Fruit fly (Drosophila melanogaster) whole organism, embryonic: Measurements from ENCODE around the gene CG13239.
A peak's percentile ranks its signal among the peaks of the same experiment; 100 is the strongest.

Experiments
- Adf1 ChIP-seq: fragments of 200-800 bp; sonication (Bioruptor generic); IDR thresholded peaks from 2 replicates; pipeline ENCODE4 v1.3.6; 2022; ENCODE audit warnings: missing biosample characterization, missing genetic modification characterization
- Bdp1 ChIP-seq: fragments of 200-800 bp; sonication (Bioruptor generic); optimal IDR thresholded peaks from 3 replicates; lab custom pipeline; 2016; ENCODE audit warnings: missing biosample characterization, missing genetic modification characterization
- CG10147 ChIP-seq: fragments of 200-800 bp; sonication (Bioruptor generic); optimal IDR thresholded peaks from 2 replicates; lab custom pipeline; 2019; ENCODE audit warnings: missing biosample characterization, mild to moderate bottlenecking, missing genetic modification characterization, moderate library complexity
- CG10543 ChIP-seq: fragments of 200-800 bp; sonication (Bioruptor generic); optimal IDR thresholded peaks from 3 replicates; lab custom pipeline; 2017; ENCODE audit warnings: missing biosample characterization, mild to moderate bottlenecking, missing genetic modification characterization, moderate library complexity
- CG11247 ChIP-seq: fragments of 200-800 bp; sonication (Bioruptor generic); IDR thresholded peaks from 2 replicates; pipeline ENCODE4 v1.3.6; 2022; ENCODE audit warnings: missing biosample characterization, missing genetic modification characterization
- CG11695 ChIP-seq: fragments of 200-800 bp; sonication (Bioruptor generic); IDR thresholded peaks from 3 replicates; pipeline ENCODE4 v1.3.6; 2022; ENCODE audit warnings: missing biosample characterization, missing genetic modification characterization
- CG16779 ChIP-seq: fragments of 200-800 bp; sonication (Bioruptor generic); IDR thresholded peaks from 2 replicates; pipeline ENCODE4 v1.3.6; 2022; ENCODE audit warnings: missing biosample characterization, missing genetic modification characterization
- CG16815 ChIP-seq: fragments of 200-800 bp; sonication (Bioruptor generic); optimal IDR thresholded peaks from 3 replicates; lab custom pipeline; 2017; ENCODE audit warnings: missing biosample characterization, mild to moderate bottlenecking, missing genetic modification characterization
- CG17568 ChIP-seq: fragments of 200-800 bp; sonication (Bioruptor generic); optimal IDR thresholded peaks from 2 replicates; lab custom pipeline; 2018; ENCODE audit warnings: missing biosample characterization, mild to moderate bottlenecking, missing genetic modification characterization, moderate library complexity
- CG18619 ChIP-seq: fragments of 200-800 bp; sonication (Bioruptor generic); optimal IDR thresholded peaks from 3 replicates; lab custom pipeline; 2017; ENCODE audit warnings: missing biosample characterization, mild to moderate bottlenecking, missing genetic modification characterization
- CG2120 ChIP-seq: fragments of 200-800 bp; sonication (Bioruptor generic); optimal IDR thresholded peaks from 3 replicates; lab custom pipeline; 2016; ENCODE audit warnings: missing biosample characterization, missing genetic modification characterization
- CG2889 ChIP-seq: fragments of 200-800 bp; sonication (Bioruptor generic); IDR thresholded peaks from 3 replicates; pipeline ENCODE4 v1.3.6; 2022; ENCODE audit warnings: missing biosample characterization, missing genetic modification characterization
- CG30403 ChIP-seq: fragments of 200-800 bp; sonication (Bioruptor generic); optimal IDR thresholded peaks from 3 replicates; lab custom pipeline; 2016; ENCODE audit warnings: missing biosample characterization, missing genetic modification characterization
- CG30431 ChIP-seq: fragments of 200-800 bp; sonication (Bioruptor generic); optimal IDR thresholded peaks from 2 replicates; lab custom pipeline; 2017; ENCODE audit warnings: missing biosample characterization, missing genetic modification characterization
- CG31388 ChIP-seq: fragments of 200-800 bp; sonication (Bioruptor generic); optimal IDR thresholded peaks from 2 replicates; lab custom pipeline; 2016; ENCODE audit warnings: missing biosample characterization, missing genetic modification characterization
- CG32767 ChIP-seq: fragments of 200-800 bp; sonication (Bioruptor generic); IDR thresholded peaks from 2 replicates; pipeline ENCODE4 v1.3.6; 2022; ENCODE audit warnings: missing biosample characterization, missing genetic modification characterization
- CG3281 ChIP-seq: fragments of 200-800 bp; sonication (Bioruptor generic); optimal IDR thresholded peaks from 3 replicates; lab custom pipeline; 2017; ENCODE audit warnings: missing biosample characterization, mild to moderate bottlenecking, missing genetic modification characterization
- CG33213 ChIP-seq: fragments of 200-800 bp; sonication (Bioruptor generic); optimal IDR thresholded peaks from 3 replicates; lab custom pipeline; 2016; ENCODE audit warnings: missing biosample characterization, missing genetic modification characterization
- CG4282 ChIP-seq: fragments of 200-800 bp; sonication (Bioruptor generic); optimal IDR thresholded peaks from 2 replicates; lab custom pipeline; 2016; ENCODE audit warnings: missing biosample characterization, missing genetic modification characterization
- CG5245 ChIP-seq: fragments of 200-800 bp; sonication (Bioruptor generic); optimal IDR thresholded peaks from 3 replicates; lab custom pipeline; 2016; ENCODE audit warnings: missing biosample characterization, missing genetic modification characterization
- CG6765 ChIP-seq: fragments of 200-800 bp; sonication (Bioruptor generic); optimal IDR thresholded peaks from 3 replicates; lab custom pipeline; 2017; ENCODE audit warnings: missing biosample characterization, mild to moderate bottlenecking, missing genetic modification characterization
- CG8290 ChIP-seq, 3 experiments: fragments of 200-800 bp; sonication (Bioruptor generic); optimal IDR thresholded peaks; 2 replicates each; lab custom pipeline; 2016 to 2019; ENCODE audit warnings: missing biosample characterization in 3 of 3, missing genetic modification characterization in 3 of 3, mild to moderate bottlenecking in 2 of 3, moderate library complexity in 1 of 3
- CG9932 ChIP-seq: fragments of 200-800 bp; sonication (Bioruptor generic); IDR thresholded peaks from 2 replicates; pipeline ENCODE4 v1.3.6; 2022; ENCODE audit warnings: missing biosample characterization, missing genetic modification characterization
- Dfd ChIP-seq, 2 experiments: fragments of >200 bp; optimal IDR thresholded peaks; 2 replicates each; lab custom pipeline; 2017; ENCODE audit warnings: missing biosample characterization in 2 of 2, missing genetic modification characterization in 2 of 2
- Dip2 ChIP-seq: fragments of 200-800 bp; sonication (Bioruptor generic); IDR thresholded peaks from 2 replicates; pipeline ENCODE4 v1.3.6; 2022; ENCODE audit warnings: missing biosample characterization, missing genetic modification characterization
- E2f1 ChIP-seq: fragments of 200-800 bp; sonication (Bioruptor generic); IDR thresholded peaks from 2 replicates; pipeline ENCODE4 v1.3.6; 2022; ENCODE audit warnings: missing biosample characterization, missing genetic modification characterization
- ERR ChIP-seq: fragments of 200-800 bp; sonication (Bioruptor generic); optimal IDR thresholded peaks from 2 replicates; lab custom pipeline; 2016; ENCODE audit warnings: missing biosample characterization, missing genetic modification characterization
- Gsc ChIP-seq: fragments of 200-800 bp; sonication (Bioruptor generic); IDR thresholded peaks from 2 replicates; pipeline ENCODE4 v1.3.6; 2022; ENCODE audit warnings: missing biosample characterization, missing genetic modification characterization
- HmgZ ChIP-seq: fragments of 200-800 bp; sonication (Bioruptor generic); optimal IDR thresholded peaks from 2 replicates; lab custom pipeline; 2018; ENCODE audit warnings: missing biosample characterization, mild to moderate bottlenecking, missing genetic modification characterization
- Hr3 ChIP-seq: fragments of 200-800 bp; sonication (Bioruptor generic); optimal IDR thresholded peaks from 3 replicates; lab custom pipeline; 2016; ENCODE audit warnings: missing biosample characterization, missing genetic modification characterization
- Nf-YC ChIP-seq: fragments of 200-800 bp; optimal IDR thresholded peaks from 3 replicates; lab custom pipeline; 2019; ENCODE audit warnings: missing biosample characterization, mild to moderate bottlenecking, missing genetic modification characterization, moderate library complexity
- Oaz ChIP-seq: fragments of 200-800 bp; sonication (Bioruptor generic); IDR thresholded peaks from 2 replicates; pipeline ENCODE4 v1.3.6; 2022; ENCODE audit warnings: missing biosample characterization, missing genetic modification characterization
- Rx ChIP-seq: fragments of 200-800 bp; sonication (Bioruptor generic); IDR thresholded peaks from 2 replicates; pipeline ENCODE4 v1.3.6; 2022; ENCODE audit warnings: missing biosample characterization, missing genetic modification characterization
- Six4 ChIP-seq: fragments of 200-800 bp; sonication (Bioruptor generic); optimal IDR thresholded peaks from 2 replicates; lab custom pipeline; 2016; ENCODE audit warnings: missing biosample characterization, missing genetic modification characterization
- Ssrp ChIP-seq: fragments of 200-800 bp; sonication (Bioruptor generic); optimal IDR thresholded peaks from 2 replicates; lab custom pipeline; 2018; ENCODE audit warnings: missing biosample characterization, mild to moderate bottlenecking, missing genetic modification characterization, moderate library complexity
- bcd ChIP-seq: fragments of 200-800 bp; sonication (Bioruptor generic); optimal IDR thresholded peaks from 2 replicates; lab custom pipeline; 2017; ENCODE audit warnings: missing biosample characterization, mild to moderate bottlenecking, missing genetic modification characterization
- cato ChIP-seq: fragments of 200-800 bp; sonication (Bioruptor generic); optimal IDR thresholded peaks from 2 replicates; lab custom pipeline; 2016; ENCODE audit warnings: missing biosample characterization, missing genetic modification characterization, borderline replicate concordance
- crc ChIP-seq: fragments of 200-800 bp; sonication (Bioruptor generic); optimal IDR thresholded peaks from 2 replicates; lab custom pipeline; 2016; ENCODE audit warnings: missing biosample characterization, missing genetic modification characterization
- cwo ChIP-seq: fragments of 200-800 bp; sonication (Bioruptor generic); optimal IDR thresholded peaks from 3 replicates; lab custom pipeline; 2017; ENCODE audit warnings: missing biosample characterization, missing genetic modification characterization, mild to moderate bottlenecking, moderate library complexity, missing genetic modification reagents
- dan ChIP-seq: fragments of 200-800 bp; sonication (Bioruptor generic); IDR thresholded peaks from 2 replicates; pipeline ENCODE4 v1.3.6; 2022; ENCODE audit warnings: missing biosample characterization, missing genetic modification characterization
- ham ChIP-seq: fragments of 200-800 bp; sonication (Bioruptor generic); IDR thresholded peaks from 2 replicates; pipeline ENCODE4 v1.3.6; 2022; ENCODE audit warnings: missing biosample characterization, missing genetic modification characterization
- hbn ChIP-seq: fragments of 200-800 bp; sonication (Bioruptor generic); IDR thresholded peaks from 2 replicates; pipeline ENCODE4 v1.3.6; 2022; ENCODE audit warnings: missing biosample characterization, missing genetic modification characterization; ENCODE audit not compliant: partially characterized antibody
- inv ChIP-seq: fragments of 200-800 bp; sonication (Bioruptor generic); IDR thresholded peaks from 2 replicates; pipeline ENCODE4 v1.3.6; 2022; ENCODE audit warnings: missing biosample characterization, missing genetic modification characterization; ENCODE audit not compliant: partially characterized antibody
- lab ChIP-seq: fragments of 200-800 bp; sonication (Bioruptor generic); optimal IDR thresholded peaks from 3 replicates; lab custom pipeline; 2017; ENCODE audit warnings: missing biosample characterization, missing genetic modification characterization, mild to moderate bottlenecking, moderate library complexity, missing genetic modification reagents
- lilli ChIP-seq: fragments of 200-800 bp; sonication (Bioruptor generic); optimal IDR thresholded peaks from 3 replicates; lab custom pipeline; 2016; ENCODE audit warnings: missing biosample characterization, missing genetic modification characterization
- mld ChIP-seq: fragments of 200-800 bp; sonication (Bioruptor generic); IDR thresholded peaks from 3 replicates; pipeline ENCODE4 v1.3.6; 2022; ENCODE audit warnings: missing biosample characterization, missing genetic modification characterization; ENCODE audit not compliant: partially characterized antibody
- phol ChIP-seq: fragments of 200-800 bp; sonication (Bioruptor generic); optimal IDR thresholded peaks from 3 replicates; lab custom pipeline; 2018; ENCODE audit warnings: missing biosample characterization, mild to moderate bottlenecking, missing genetic modification characterization, moderate library complexity
- pum ChIP-seq: fragments of 200-800 bp; sonication (Bioruptor generic); optimal IDR thresholded peaks from 2 replicates; lab custom pipeline; 2016; ENCODE audit warnings: missing biosample characterization, missing genetic modification characterization
- sima ChIP-seq: fragments of 200-800 bp; sonication (Bioruptor generic); optimal IDR thresholded peaks from 2 replicates; lab custom pipeline; 2016; ENCODE audit warnings: missing biosample characterization, missing genetic modification characterization
- tgo ChIP-seq: fragments of 200-800 bp; sonication (Bioruptor generic); IDR thresholded peaks from 3 replicates; pipeline ENCODE4 v1.3.6; 2022; ENCODE audit warnings: missing biosample characterization, missing genetic modification characterization
- vvl ChIP-seq: fragments of 200-800 bp; sonication (Bioruptor generic); IDR thresholded peaks from 2 replicates; pipeline ENCODE4 v1.3.6; 2022; ENCODE audit warnings: missing biosample characterization, missing genetic modification characterization

Gene CG13239

DNA sequence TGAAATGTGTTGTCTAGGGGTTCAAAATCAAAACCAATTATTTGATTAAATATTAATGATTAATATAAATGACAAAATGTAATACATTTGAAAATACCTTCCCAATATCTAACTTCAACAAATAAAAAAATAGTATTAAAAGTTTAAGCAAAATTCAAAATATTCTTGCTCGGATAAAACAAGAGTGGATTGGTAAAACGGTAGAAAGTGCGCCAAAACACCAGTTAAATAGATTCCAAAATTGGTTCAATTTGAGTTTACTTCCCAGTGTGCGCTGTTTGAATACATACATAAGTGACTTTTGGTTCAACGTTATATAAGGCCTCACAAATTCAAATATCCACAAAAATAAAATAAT is 4.5 kb downstream of the CG13239 start (continued):
- TF ChIP-seq lilli (GFP tag; lab: Kevin White, UChicago): peak; percentile 71
- TF ChIP-seq CG16779 (GFP tag; lab: Robert Waterston, UW): no peak
- peak; percentile 75 for TF ChIP-seq CG32767
- no peak for TF ChIP-seq CG4282 (GFP tag; lab: Kevin White, UChicago)
- peak; percentile 4 for TF ChIP-seq CG6765 (GFP tag; lab: Kevin White, UChicago)
- peak; percentile 73 for TF ChIP-seq phol (tag; lab: Kevin White, UChicago)
- TF ChIP-seq CG10543 (GFP tag; lab: Kevin White, UChicago): peak; percentile 39
- TF ChIP-seq Rx (GFP tag; lab: Robert Waterston, UW): 0 out of 2 replicates have a peak, but pooled peaks have one; percentile 17
- TF ChIP-seq CG5245: peak; percentile 35
- TF ChIP-seq ham (GFP tag; lab: Robert Waterston, UW): no peak
- TF ChIP-seq CG16815 (GFP tag; lab: Kevin White, UChicago): peak; percentile 40
- no peak for TF ChIP-seq pum (GFP tag; lab: Kevin White, UChicago)
- TF ChIP-seq Ssrp (tag; lab: Kevin White, UChicago): peak; percentile 67
- no peak for TF ChIP-seq CG31388 (GFP tag; lab: Kevin White, UChicago)
- peak; percentile 76 for TF ChIP-seq CG3281 (GFP tag; lab: Kevin White, UChicago)
- no peak for TF ChIP-seq CG30431 (GFP tag; lab: Kevin White, UChicago)
- no peak for TF ChIP-seq dan
- TF ChIP-seq ERR (GFP tag; lab: Kevin White, UChicago): no peak
- peak; percentile 78 for TF ChIP-seq CG30403 (GFP tag; lab: Kevin White, UChicago)
- TF ChIP-seq inv (GFP tag; lab: Robert Waterston, UW): no peak
- TF ChIP-seq CG8290 (GFP tag; optimal IDR thresholded peaks at IDR 0.05; lab: Kevin White, UChicago): no peak
- no peak for TF ChIP-seq CG8290 (tag; optimal IDR thresholded peaks at IDR 0.05; lab: Kevin White, UChicago)
- TF ChIP-seq Dfd (GFP tag; optimal IDR thresholded peaks at IDR 0.05; lab: Kevin White, UChicago): no peak
- no peak for TF ChIP-seq crc (GFP tag; lab: Kevin White, UChicago)
- TF ChIP-seq bcd (GFP tag; lab: Kevin White, UChicago): peak; percentile 58
- peak; percentile 76 for TF ChIP-seq vvl (GFP tag; lab: Robert Waterston, UW)
- TF ChIP-seq Oaz (GFP tag; lab: Robert Waterston, UW): peak; percentile 67
- no peak for TF ChIP-seq hbn (GFP tag; lab: Robert Waterston, UW)
- peak; percentile 64 for TF ChIP-seq CG2120
- TF ChIP-seq cwo (GFP tag; lab: Kevin White, UChicago): peak; percentile 49
- no peak for TF ChIP-seq sima (GFP tag; lab: Kevin White, UChicago)
- peak; percentile 58 for TF ChIP-seq lab (GFP tag; lab: Kevin White, UChicago)
- peak; percentile 32 for TF ChIP-seq cato (GFP tag; lab: Kevin White, UChicago)
- TF ChIP-seq Dip2: no peak
- TF ChIP-seq CG33213: no peak
- no peak for TF ChIP-seq Gsc
- TF ChIP-seq Adf1 (GFP tag; lab: Robert Waterston, UW): no peak; the same call in 1 of the 2 replicates
- peak; percentile 70; the same call in 2 of the 3 replicates for TF ChIP-seq tgo (GFP tag; lab: Robert Waterston, UW)
- no peak for TF ChIP-seq HmgZ
- TF ChIP-seq Nf-YC: peak; percentile 61
- peak; percentile 71 for TF ChIP-seq E2f1 (GFP tag; lab: Robert Waterston, UW)
- peak; percentile 73 for TF ChIP-seq CG18619 (GFP tag; lab: Kevin White, UChicago)
- TF ChIP-seq CG11695 (GFP tag; lab: Robert Waterston, UW): peak; percentile 83
- no peak for TF ChIP-seq Bdp1 (GFP tag; lab: Kevin White, UChicago)
- TF ChIP-seq CG2889 (GFP tag; lab: Robert Waterston, UW): peak; percentile 72; the same call in 1 of the 3 replicates
- TF ChIP-seq mld (GFP tag; lab: Robert Waterston, UW): no peak
- peak; percentile 26 for TF ChIP-seq Six4 (GFP tag; lab: Kevin White, UChicago)
- peak; percentile 70 for TF ChIP-seq CG9932
- TF ChIP-seq CG17568 (GFP tag; lab: Kevin White, UChicago): peak; percentile 61
- TF ChIP-seq Hr3: peak; percentile 55
- TF ChIP-seq CG11247 (GFP tag; lab: Robert Waterston, UW): no peak
- TF ChIP-seq CG10147: peak; percentile 62
